Worm (Caenorhabditis elegans) whole organism, midembryonic: ENCODE measurements around the gene fbxa-116.

Experiments used
- T22C8.4 ChIP-seq: fragments of 200-800 bp; sonication (Bioruptor generic); IDR thresholded peaks from 2 replicates; pipeline ENCODE4 v1.3.6; 2022; ENCODE audit warnings: missing genetic modification characterization, missing compliant biosample characterization
- cog-1 ChIP-seq: sonication (generic microtip); optimal IDR thresholded peaks from 2 replicates; lab custom pipeline; 2016; ENCODE audit warnings: missing genetic modification characterization, missing compliant biosample characterization
- flt-1 ChIP-seq: fragments of 200-800 bp; sonication (Bioruptor generic); IDR thresholded peaks from 2 replicates; pipeline ENCODE4 v1.3.6; 2022; ENCODE audit warnings: missing genetic modification characterization, missing compliant biosample characterization
- klf-2 ChIP-seq: fragments of 200-800 bp; sonication (Bioruptor generic); conservative IDR thresholded peaks from 2 replicates; pipeline ENCODE4 v1.3.6; 2022; ENCODE audit warnings: missing genetic modification reagents, missing genetic modification characterization, missing compliant biosample characterization
- med-1 ChIP-seq: sonication (generic microtip); optimal IDR thresholded peaks from 2 replicates; lab custom pipeline; 2017; ENCODE audit warnings: missing genetic modification characterization, mild to moderate bottlenecking, missing compliant biosample characterization, antibody characterized with exemption, missing genetic modification reagents; ENCODE audit not compliant: insufficient read depth
- ref-1 ChIP-seq: fragments of 200-800 bp; sonication (Bioruptor generic); conservative IDR thresholded peaks from 2 replicates; pipeline ENCODE4 v1.3.6; 2022; ENCODE audit warnings: missing genetic modification reagents, missing genetic modification characterization, missing compliant biosample characterization
- tab-1 ChIP-seq: fragments of 200-800 bp; sonication (Bioruptor generic); IDR thresholded peaks from 2 replicates; pipeline ENCODE4 v1.3.6; 2022; ENCODE audit warnings: missing genetic modification characterization, missing compliant biosample characterization
- ztf-23 ChIP-seq: fragments of 200-800 bp; sonication (Bioruptor generic); IDR thresholded peaks from 2 replicates; pipeline ENCODE4 v1.3.6; 2022; ENCODE audit warnings: missing genetic modification reagents, missing genetic modification characterization, missing compliant biosample characterization
- ztf-29 ChIP-seq: fragments of 200-800 bp; sonication (Bioruptor generic); IDR thresholded peaks from 2 replicates; pipeline ENCODE4 v1.3.6; 2022; ENCODE audit warnings: missing genetic modification reagents, missing genetic modification characterization, missing compliant biosample characterization

The fbxa-116 gene

ce11 chrV:20151432-20151831, 37.3 kb downstream of the fbxa-116 start, which contains the start of gene F19B2.7:
Gene F19B2.7, plus strand, starts transcription at chrV:20151732.
- TF ChIP-seq T22C8.4 (GFP tag; lab: Robert Waterston, UW) = no peak
- no peak for TF ChIP-seq tab-1 (GFP tag; lab: Robert Waterston, UW)
- no peak for TF ChIP-seq ztf-23 (GFP tag; lab: Robert Waterston, UW)
- TF ChIP-seq cog-1 = no peak
- TF ChIP-seq ztf-29 (GFP tag; lab: Robert Waterston, UW) = no peak
- TF ChIP-seq flt-1 = no peak
- no peak for TF ChIP-seq med-1 (GFP tag; lab: Kevin White, UChicago)
- TF ChIP-seq ref-1 (GFP tag; lab: Robert Waterston, UW) = no peak
- TF ChIP-seq klf-2 = no peak

DNA sequence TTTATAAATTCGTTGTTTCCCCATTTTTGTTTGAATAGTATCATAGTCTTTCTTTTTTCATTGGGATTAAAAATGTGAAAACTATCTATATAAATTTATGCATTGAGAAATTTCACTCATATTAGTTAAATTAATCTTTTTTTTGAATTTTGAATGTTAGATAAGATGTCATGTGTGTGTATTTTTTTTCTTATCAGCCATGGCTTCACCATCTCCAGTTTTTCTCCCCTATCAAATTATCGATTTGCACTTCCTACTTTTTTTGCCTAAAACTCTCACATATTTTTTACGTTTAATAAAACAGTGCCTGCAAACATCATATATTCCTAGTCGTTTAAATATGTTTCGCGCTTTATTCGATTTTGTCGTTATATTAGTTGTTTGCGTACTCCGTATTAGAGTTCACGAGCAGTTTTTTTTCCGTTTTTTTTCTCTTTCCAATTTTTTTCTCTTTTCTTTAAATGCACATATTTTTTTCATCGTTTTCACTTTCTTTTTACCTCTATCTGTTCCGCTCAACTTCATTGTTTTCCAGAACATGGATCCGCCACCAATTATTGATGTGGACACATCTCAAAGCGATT, 40.9 kb downstream of the fbxa-116 start, which contains the start of gene Y113G7A.13:
Gene Y113G7A.13 (plus strand): TSS at position 534 of the 584 bp plus-strand sequence.
- no peak for TF ChIP-seq ztf-29 (GFP tag; lab: Robert Waterston, UW)
- no peak for TF ChIP-seq klf-2
- no peak for TF ChIP-seq ref-1 (GFP tag; lab: Robert Waterston, UW)
- TF ChIP-seq ztf-23 (GFP tag; lab: Robert Waterston, UW) = no peak
- TF ChIP-seq flt-1 = no peak
- no peak for TF ChIP-seq tab-1 (GFP tag; lab: Robert Waterston, UW)
- no peak for TF ChIP-seq cog-1
- TF ChIP-seq med-1 (GFP tag; lab: Kevin White, UChicago) = no peak
- TF ChIP-seq T22C8.4 (GFP tag; lab: Robert Waterston, UW) = no peak

DNA sequence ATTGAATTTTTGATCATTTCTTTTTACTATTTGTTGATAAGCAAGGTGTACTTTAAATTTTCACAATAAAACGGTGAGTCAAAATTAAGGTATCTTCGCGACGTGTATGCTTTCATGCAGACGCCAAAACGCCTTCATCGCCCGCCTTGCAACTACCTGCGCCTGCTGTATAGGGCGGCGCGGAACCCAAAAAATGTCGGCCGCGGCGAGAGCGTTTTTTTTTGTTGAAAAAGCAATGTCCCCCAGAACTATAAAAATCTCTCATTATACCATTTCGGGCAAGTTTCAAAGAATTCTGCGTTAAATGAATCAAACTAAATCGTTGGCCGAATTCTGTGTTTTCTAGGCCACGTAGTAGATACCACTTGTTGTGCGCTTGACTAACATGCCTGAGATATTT, 45.0 kb downstream of the fbxa-116 start:
- TF ChIP-seq med-1 (GFP tag; lab: Kevin White, UChicago) (no peak), flt-1 (no peak), ztf-23 (GFP tag; lab: Robert Waterston, UW) (no peak), T22C8.4 (GFP tag; lab: Robert Waterston, UW) (no peak), cog-1 (no peak), tab-1 (GFP tag; lab: Robert Waterston, UW) (no peak), klf-2 (no peak), ztf-29 (GFP tag; lab: Robert Waterston, UW) (no peak), ref-1 (GFP tag; lab: Robert Waterston, UW) (no peak)

DNA sequence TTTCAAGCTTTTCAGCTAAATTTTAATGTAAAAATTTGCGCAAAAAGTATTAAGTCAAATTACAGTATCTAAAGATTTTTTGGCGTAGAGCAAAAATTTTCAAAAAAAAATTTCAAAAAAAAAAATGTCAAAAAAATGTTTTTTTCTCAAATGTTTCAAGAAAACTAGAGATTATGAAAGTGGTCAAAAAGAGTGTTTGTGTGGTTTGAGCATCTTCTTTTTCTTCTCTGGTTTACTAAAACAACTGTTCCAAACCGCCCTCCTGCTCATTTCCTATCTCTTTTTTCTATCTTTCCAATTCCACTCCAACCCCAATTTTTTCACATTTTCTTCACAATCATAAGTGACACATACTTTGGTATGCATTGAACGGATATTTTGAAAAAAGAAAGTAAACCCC, 46.4 kb downstream of the fbxa-116 start, which contains the start of gene Y113G7A.12:
Gene Y113G7A.12 (plus strand): TSS at position 301 of the 400 bp plus-strand sequence.
- TF ChIP-seq ztf-29 (GFP tag; lab: Robert Waterston, UW) (no peak), ref-1 (GFP tag; lab: Robert Waterston, UW) (no peak), klf-2 (no peak)

DNA sequence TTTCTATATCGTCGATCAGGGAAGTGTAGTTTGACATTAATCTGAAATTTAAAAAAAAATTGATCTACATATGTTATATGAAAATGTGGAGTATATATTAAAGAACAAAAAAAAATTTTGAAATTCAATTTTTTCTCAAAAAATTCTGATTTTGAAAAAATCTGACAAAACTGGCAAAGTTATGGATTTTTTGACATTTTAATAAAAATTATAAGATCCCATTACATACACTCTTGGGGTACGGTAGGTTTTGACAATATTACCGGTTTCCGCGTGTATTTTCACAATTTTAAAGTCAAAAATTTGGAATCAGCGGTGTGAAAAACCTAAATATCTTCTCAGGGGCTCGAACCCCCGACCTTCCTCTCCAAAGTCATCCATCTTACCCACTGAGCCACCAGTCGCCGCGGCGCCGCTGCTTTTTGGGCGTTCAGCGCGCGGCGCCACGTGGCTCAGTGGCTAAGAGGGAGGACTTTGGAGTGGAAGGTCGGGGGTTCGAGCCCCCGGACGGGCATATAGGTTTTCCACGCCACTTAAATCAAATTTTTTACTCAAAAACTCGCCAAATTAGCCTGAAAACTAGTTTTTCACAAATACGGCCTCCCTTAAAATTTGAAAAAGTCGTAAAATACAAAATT, 50.2 kb downstream of the fbxa-116 start, which contains the start of gene Y113G7A.14:
Gene Y113G7A.14 (minus strand): TSS at position 51 of the 638 bp plus-strand sequence.
- TF ChIP-seq ref-1 (GFP tag; lab: Robert Waterston, UW) (no peak), T22C8.4 (GFP tag; lab: Robert Waterston, UW) (no peak), klf-2 (no peak), cog-1 (no peak), tab-1 (GFP tag; lab: Robert Waterston, UW) (no peak), ztf-23 (GFP tag; lab: Robert Waterston, UW) (no peak)
